Fruit fly (Drosophila melanogaster) whole organism, adult: ENCODE results near the gene Ino80.

Experiments
- CG11617 ChIP-seq: fragments of 200-800 bp; sonication (Bioruptor generic); optimal IDR thresholded peaks from 2 replicates; lab custom pipeline; 2017; ENCODE audit warnings: mild to moderate bottlenecking, missing biosample characterization, missing genetic modification reagents, missing genetic modification characterization
- CG12768 ChIP-seq: fragments of 200-800 bp; sonication (Bioruptor generic); optimal IDR thresholded peaks from 2 replicates; lab custom pipeline; 2017; ENCODE audit warnings: missing biosample characterization, missing genetic modification characterization, mild to moderate bottlenecking, moderate library complexity, missing genetic modification reagents
- CG14711 ChIP-seq: fragments of 200-800 bp; sonication (Bioruptor generic); optimal IDR thresholded peaks from 2 replicates; lab custom pipeline; 2018; ENCODE audit warnings: missing biosample characterization, mild to moderate bottlenecking, missing genetic modification characterization, moderate library complexity
- CG1620 ChIP-seq: fragments of 200-800 bp; sonication (Bioruptor generic); optimal IDR thresholded peaks from 2 replicates; lab custom pipeline; 2016; ENCODE audit warnings: missing biosample characterization, missing genetic modification characterization
- CG33017 ChIP-seq: fragments of 200-800 bp; sonication (Bioruptor generic); optimal IDR thresholded peaks from 2 replicates; lab custom pipeline; 2018; ENCODE audit warnings: missing biosample characterization, mild to moderate bottlenecking, missing genetic modification characterization, moderate library complexity
- CG5204 ChIP-seq: fragments of 200-800 bp; sonication (Bioruptor generic); optimal IDR thresholded peaks from 2 replicates; lab custom pipeline; 2016; ENCODE audit warnings: missing biosample characterization, missing genetic modification characterization
- CG7045 ChIP-seq: fragments of 200-800 bp; sonication (Bioruptor generic); optimal IDR thresholded peaks from 2 replicates; lab custom pipeline; 2017; ENCODE audit warnings: missing biosample characterization, mild to moderate bottlenecking, missing genetic modification characterization
- CG7101 ChIP-seq: fragments of 200-800 bp; sonication (Bioruptor generic); optimal IDR thresholded peaks from 2 replicates; lab custom pipeline; 2018; ENCODE audit warnings: missing biosample characterization, mild to moderate bottlenecking, missing genetic modification characterization, moderate library complexity
- Clk ChIP-seq: fragments of 200-800 bp; sonication (Bioruptor generic); optimal IDR thresholded peaks from 2 replicates; lab custom pipeline; 2017; ENCODE audit warnings: missing biosample characterization, missing genetic modification characterization
- Crg-1 ChIP-seq: fragments of 200-800 bp; sonication (Bioruptor generic); optimal IDR thresholded peaks from 2 replicates; lab custom pipeline; 2016; ENCODE audit warnings: missing biosample characterization, missing genetic modification characterization
- Hr96 ChIP-seq: fragments of 200-800 bp; sonication (Bioruptor generic); optimal IDR thresholded peaks from 2 replicates; lab custom pipeline; 2016; ENCODE audit warnings: missing biosample characterization, missing genetic modification characterization
- Mnt ChIP-seq: fragments of 200-800 bp; sonication (Bioruptor generic); optimal IDR thresholded peaks from 2 replicates; lab custom pipeline; 2016; ENCODE audit warnings: missing biosample characterization, mild to moderate bottlenecking, missing genetic modification characterization
- bab1 ChIP-seq: fragments of 200-800 bp; sonication (Bioruptor generic); optimal IDR thresholded peaks from 3 replicates; lab custom pipeline; 2019; ENCODE audit warnings: missing biosample characterization, mild to moderate bottlenecking, missing genetic modification characterization, moderate library complexity
- cic ChIP-seq: fragments of 200-800 bp; sonication (Bioruptor generic); optimal IDR thresholded peaks from 2 replicates; lab custom pipeline; 2017; ENCODE audit warnings: missing biosample characterization, mild to moderate bottlenecking, missing genetic modification characterization, moderate library complexity
- cnc ChIP-seq, 2 experiments: fragments of >200 bp; optimal IDR thresholded peaks; 2 replicates each; lab custom pipeline; 2017
- kay ChIP-seq: fragments of 200-800 bp; sonication (Bioruptor generic); peaks from one replicate; lab custom pipeline; 2016; ENCODE audit warnings: missing biosample characterization, missing genetic modification characterization, borderline replicate concordance
- ovo ChIP-seq: fragments of 200-800 bp; sonication (Bioruptor generic); optimal IDR thresholded peaks from 2 replicates; lab custom pipeline; 2016; ENCODE audit warnings: missing biosample characterization, missing genetic modification characterization
- pad ChIP-seq: fragments of 200-800 bp; sonication (Bioruptor generic); optimal IDR thresholded peaks from 3 replicates; lab custom pipeline; 2017; ENCODE audit warnings: missing biosample characterization, missing genetic modification characterization, mild to moderate bottlenecking, moderate library complexity, missing genetic modification reagents
- tj ChIP-seq: fragments of 200-800 bp; sonication (Bioruptor generic); optimal IDR thresholded peaks from 3 replicates; lab custom pipeline; 2017; ENCODE audit warnings: missing biosample characterization, mild to moderate bottlenecking, missing genetic modification characterization, moderate library complexity
- toe ChIP-seq: fragments of 200-800 bp; sonication (Bioruptor generic); optimal IDR thresholded peaks from 2 replicates; lab custom pipeline; 2016; ENCODE audit warnings: missing biosample characterization, missing genetic modification characterization

The Ino80 gene

dm6 chr3R:19403096-19403515 lies at the start of gene Ino80, which contains the start of gene Aptx:
Ino80 (minus strand) TSS chr3R:19403153.
Aptx (plus strand) TSS chr3R:19403455.
- TF ChIP-seq CG7045 (peak; percentile 94), toe (GFP tag; lab: Kevin White, UChicago) (peak; percentile 94), Clk (GFP tag; lab: Kevin White, UChicago) (peak; percentile 85), Mnt (GFP tag; lab: Kevin White, UChicago) (peak; percentile 78), Hr96 (GFP tag; lab: Kevin White, UChicago) (peak; percentile 85), Crg-1 (peak; percentile 84), CG11617 (GFP tag; lab: Kevin White, UChicago) (peak; percentile 88), cnc (optimal IDR thresholded peaks at IDR 0.05; lab: Kevin White, UChicago) (no peak), CG14711 (tag; lab: Kevin White, UChicago) (peak; percentile 87), kay (no peak), CG1620 (peak; percentile 91), bab1 (GFP tag; lab: Kevin White, UChicago) (peak; percentile 92), CG7101 (tag; lab: Kevin White, UChicago) (peak; percentile 91), CG12768 (GFP tag; lab: Kevin White, UChicago) (peak; percentile 91), tj (GFP tag; lab: Kevin White, UChicago) (peak; percentile 68), pad (GFP tag; lab: Kevin White, UChicago) (peak; percentile 71), CG33017 (tag; lab: Kevin White, UChicago) (peak; percentile 87), CG5204 (peak; percentile 93), ovo (GFP tag; lab: Kevin White, UChicago) (peak; percentile 75), cic (GFP tag; lab: Kevin White, UChicago) (peak; percentile 40)

dm6 chr3R:19425099-19425498 lies 22.1 kb upstream of the Ino80 start, which contains the start of gene CG3517:
CG3517 (minus strand) TSS chr3R:19425199.
- no peak for TF ChIP-seq CG7045
- no peak for TF ChIP-seq CG12768 (GFP tag; lab: Kevin White, UChicago)
- no peak for TF ChIP-seq tj (GFP tag; lab: Kevin White, UChicago)
- TF ChIP-seq bab1 (GFP tag; lab: Kevin White, UChicago), result no peak
- TF ChIP-seq CG14711 (tag; lab: Kevin White, UChicago), result no peak
- no peak for TF ChIP-seq toe (GFP tag; lab: Kevin White, UChicago)
- no peak for TF ChIP-seq Crg-1
- TF ChIP-seq CG7101 (tag; lab: Kevin White, UChicago), result no peak
- TF ChIP-seq Clk (GFP tag; lab: Kevin White, UChicago), result no peak
- no peak for TF ChIP-seq cnc (optimal IDR thresholded peaks at IDR 0.05; lab: Kevin White, UChicago)

- TF ChIP-seq Clk (GFP tag; lab: Kevin White, UChicago) (no peak), CG7045 (no peak), cnc (optimal IDR thresholded peaks at IDR 0.05; lab: Kevin White, UChicago) (no peak), cic (GFP tag; lab: Kevin White, UChicago) (no peak), CG1620 (no peak), CG12768 (GFP tag; lab: Kevin White, UChicago) (no peak), CG14711 (tag; lab: Kevin White, UChicago) (no peak), Crg-1 (no peak), pad (GFP tag; lab: Kevin White, UChicago) (no peak), bab1 (GFP tag; lab: Kevin White, UChicago) (no peak), CG5204 (no peak), CG33017 (tag; lab: Kevin White, UChicago) (no peak), Hr96 (GFP tag; lab: Kevin White, UChicago) (no peak)
These were observed 9.5 kb upstream of the Ino80 start, which contains the start of gene CG31221 for dm6 chr3R:19412434-19412833. CG31221 (plus strand) TSS chr3R:19412689.

dm6 chr3R:19411371-19411770 lies 8.4 kb upstream of the Ino80 start:
- TF ChIP-seq Clk (GFP tag; lab: Kevin White, UChicago), result no peak
- no peak for TF ChIP-seq CG1620
- no peak for TF ChIP-seq Hr96 (GFP tag; lab: Kevin White, UChicago)
- no peak for TF ChIP-seq CG12768 (GFP tag; lab: Kevin White, UChicago)
- TF ChIP-seq cnc (optimal IDR thresholded peaks at IDR 0.05; lab: Kevin White, UChicago), result no peak
- TF ChIP-seq tj (GFP tag; lab: Kevin White, UChicago), result no peak

dm6 chr3R:19408573-19408972 lies 5.6 kb upstream of the Ino80 start, which contains the start of gene CG11626:
CG11626 (plus strand) TSS chr3R:19408873.
- no peak for TF ChIP-seq CG1620
- TF ChIP-seq CG14711 (tag; lab: Kevin White, UChicago), result no peak
- TF ChIP-seq Crg-1, result no peak
- TF ChIP-seq toe (GFP tag; lab: Kevin White, UChicago), result no peak
- TF ChIP-seq CG7101 (tag; lab: Kevin White, UChicago), result no peak
- TF ChIP-seq CG12768 (GFP tag; lab: Kevin White, UChicago), result no peak
- no peak for TF ChIP-seq tj (GFP tag; lab: Kevin White, UChicago)
- no peak for TF ChIP-seq bab1 (GFP tag; lab: Kevin White, UChicago)
- no peak for TF ChIP-seq cic (GFP tag; lab: Kevin White, UChicago)
- TF ChIP-seq kay, result no peak
- TF ChIP-seq CG5204, result no peak
- no peak for TF ChIP-seq Hr96 (GFP tag; lab: Kevin White, UChicago)
- no peak for TF ChIP-seq Mnt (GFP tag; lab: Kevin White, UChicago)
- no peak for TF ChIP-seq CG7045
- no peak for TF ChIP-seq CG33017 (tag; lab: Kevin White, UChicago)
- no peak for TF ChIP-seq CG11617 (GFP tag; lab: Kevin White, UChicago)
- TF ChIP-seq ovo (GFP tag; lab: Kevin White, UChicago), result no peak
- no peak for TF ChIP-seq cnc (optimal IDR thresholded peaks at IDR 0.05; lab: Kevin White, UChicago)
- no peak for TF ChIP-seq Clk (GFP tag; lab: Kevin White, UChicago)
- no peak for TF ChIP-seq pad (GFP tag; lab: Kevin White, UChicago)

dm6 chr3R:19406852-19407251 lies 3.9 kb upstream of the Ino80 start:
- no peak for TF ChIP-seq bab1 (GFP tag; lab: Kevin White, UChicago)
- no peak for TF ChIP-seq CG1620
- TF ChIP-seq Hr96 (GFP tag; lab: Kevin White, UChicago), result no peak
- no peak for TF ChIP-seq CG33017 (tag; lab: Kevin White, UChicago)
- TF ChIP-seq pad (GFP tag; lab: Kevin White, UChicago), result no peak
- no peak for TF ChIP-seq tj (GFP tag; lab: Kevin White, UChicago)
- TF ChIP-seq CG11617 (GFP tag; lab: Kevin White, UChicago), result no peak
- no peak for TF ChIP-seq CG14711 (tag; lab: Kevin White, UChicago)
- no peak for TF ChIP-seq CG7101 (tag; lab: Kevin White, UChicago)
- TF ChIP-seq Clk (GFP tag; lab: Kevin White, UChicago), result no peak
